Fruit fly (Drosophila melanogaster) whole organism, larva: Measurements from ENCODE around the gene Itgbn.

Experiments
- noc ChIP-seq: fragments of 200-800 bp; sonication (Bioruptor generic); optimal IDR thresholded peaks from 3 replicates; lab custom pipeline; 2019; ENCODE audit warnings: missing biosample characterization, mild to moderate bottlenecking, missing genetic modification characterization, moderate library complexity

The Itgbn gene

DNA sequence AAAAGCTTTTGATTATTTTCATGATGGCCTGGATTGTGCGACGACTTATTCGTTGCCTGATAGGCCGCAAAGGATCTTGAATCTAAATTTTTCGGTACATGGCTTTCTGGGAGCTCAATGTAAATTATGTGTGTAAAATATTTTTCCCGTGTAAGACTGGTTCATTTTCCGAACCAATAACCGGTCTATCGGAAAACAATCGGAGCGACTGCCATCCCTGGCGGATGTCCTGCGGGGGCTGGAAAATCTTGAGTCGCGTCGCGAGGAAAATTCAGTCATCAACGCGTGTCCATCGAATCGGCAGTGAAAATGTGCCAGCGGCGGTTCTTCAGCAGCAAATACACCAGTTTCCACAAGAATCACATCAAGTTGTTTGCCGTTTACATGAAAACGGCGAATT is 51.5 kb downstream of the Itgbn start, which contains the start of the genes CG46307 and Nhe2:
Gene CG46307 (plus strand): TSS at position 243 of the 400 bp plus-strand sequence.
Gene Nhe2 (plus strand): TSS at position 243 of the 400 bp plus-strand sequence.
- no peak for TF ChIP-seq noc (tag; lab: Kevin White, UChicago)

- TF ChIP-seq noc (tag; lab: Kevin White, UChicago): no peak
Observed at dm6 chr2L:21105127-21105526, 52.3 kb downstream of the Itgbn start.
